Fruit fly (Drosophila melanogaster): ENCODE measurements around the gene Alg1.

The Alg1 gene

dm6 chr3R:17798211-17798737, 12.7 kb downstream of the Alg1 start, which contains the start of gene CG7379 (continued):
- peak; percentile 69 for TF ChIP-seq cwo (GFP tag; optimal IDR thresholded peaks at IDR 0.05)
- TF ChIP-seq ftz-f1 (GFP tag; optimal IDR thresholded peaks at IDR 0.05): peak; percentile 66
- peak; percentile 87 for TF ChIP-seq CG13624 (GFP tag; optimal IDR thresholded peaks at IDR 0.05)
- peak; percentile 25; the same call in 1 of the 3 replicates for TF ChIP-seq sr (GFP tag; IDR thresholded peaks at IDR 0.05)
- TF ChIP-seq sisA (GFP tag; IDR thresholded peaks at IDR 0.05): peak; percentile 85
- peak; percentile 84 for TF ChIP-seq CG9817 (tag; optimal IDR thresholded peaks at IDR 0.05)
- no peak; the same call in 2 of the 3 replicates for TF ChIP-seq so (GFP tag; IDR thresholded peaks at IDR 0.05)
- peak; percentile 61 for TF ChIP-seq CG17186 (GFP tag; optimal IDR thresholded peaks at IDR 0.05)
- TF ChIP-seq her (GFP tag; optimal IDR thresholded peaks at IDR 0.05): peak; percentile 63
- TF ChIP-seq pum (GFP tag; optimal IDR thresholded peaks at IDR 0.05): peak; percentile 77
- TF ChIP-seq Deaf1 (tag; optimal IDR thresholded peaks at IDR 0.05): peak; percentile 52
- peak; percentile 12 for TF ChIP-seq CG6254 (GFP tag; optimal IDR thresholded peaks at IDR 0.05)
- TF ChIP-seq CG9727 (GFP tag; optimal IDR thresholded peaks at IDR 0.05): peak; percentile 64
- peak; percentile 62 for TF ChIP-seq HmgD (GFP tag; optimal IDR thresholded peaks at IDR 0.05)
- peak; percentile 56 for TF ChIP-seq mirr (GFP tag; optimal IDR thresholded peaks at IDR 0.05)
- TF ChIP-seq CG7745 (tag; optimal IDR thresholded peaks at IDR 0.05): no peak
- no peak for TF ChIP-seq CG3726 (GFP tag; IDR thresholded peaks at IDR 0.05)
- TF ChIP-seq gfzf (GFP tag; optimal IDR thresholded peaks at IDR 0.05): peak; percentile 22
- peak; percentile 71; the same call in 1 of the 3 replicates for TF ChIP-seq CG6175 (GFP tag; IDR thresholded peaks at IDR 0.05)
- no peak for TF ChIP-seq grn (GFP tag; optimal IDR thresholded peaks at IDR 0.05)
- peak; percentile 45; the same call in 1 of the 3 replicates for TF ChIP-seq Opbp (GFP tag; IDR thresholded peaks at IDR 0.05; ENCODE audit: partially characterized antibody)
- TF ChIP-seq CG7987 (GFP tag; optimal IDR thresholded peaks at IDR 0.05): peak; percentile 84
- TF ChIP-seq CG3838 (GFP tag; optimal IDR thresholded peaks at IDR 0.05): peak; percentile 42
- peak; percentile 53 for TF ChIP-seq Drgx (GFP tag; IDR thresholded peaks at IDR 0.05)
- TF ChIP-seq CG14441 (GFP tag; IDR thresholded peaks at IDR 0.05): peak; percentile 64
- TF ChIP-seq gro (GFP tag; optimal IDR thresholded peaks at IDR 0.05): peak; percentile 83
- TF ChIP-seq MESR4 (GFP tag; optimal IDR thresholded peaks at IDR 0.05): peak; percentile 98
- no peak for TF ChIP-seq ato (GFP tag; IDR thresholded peaks at IDR 0.05; ENCODE audit: partially characterized antibody)
- TF ChIP-seq CG11695 (GFP tag; IDR thresholded peaks at IDR 0.05): no peak
- no peak for TF ChIP-seq Sry-β (GFP tag; optimal IDR thresholded peaks at IDR 0.05)
- TF ChIP-seq Optix (GFP tag; IDR thresholded peaks at IDR 0.05): peak; percentile 20; the same call in 1 of the 3 replicates
- TF ChIP-seq CG16815 (GFP tag; optimal IDR thresholded peaks at IDR 0.05): peak; percentile 91
- TF ChIP-seq dati (GFP tag; IDR thresholded peaks at IDR 0.05): no peak
- TF ChIP-seq nau (GFP tag; optimal IDR thresholded peaks at IDR 0.05): no peak
- TF ChIP-seq CG15011 (GFP tag; optimal IDR thresholded peaks at IDR 0.05): peak; percentile 57
- TF ChIP-seq CG1603 (tag; optimal IDR thresholded peaks at IDR 0.05): peak; percentile 51
- no peak for TF ChIP-seq CG14965 (GFP tag; optimal IDR thresholded peaks at IDR 0.05; ENCODE audit: borderline replicate concordance)
- peak; percentile 70 for TF ChIP-seq ewg (GFP tag; optimal IDR thresholded peaks at IDR 0.05)
- TF ChIP-seq CG7357 (GFP tag; IDR thresholded peaks at IDR 0.05): 0 out of 3 replicates have a peak, but pooled peaks have one; percentile 33
- TF ChIP-seq eyg (GFP tag; optimal IDR thresholded peaks at IDR 0.05): peak; percentile 71
- TF ChIP-seq pb (GFP tag; optimal IDR thresholded peaks at IDR 0.05): peak; percentile 58
- peak; percentile 17 for TF ChIP-seq odd (GFP tag; optimal IDR thresholded peaks at IDR 0.05)
- peak; percentile 78 for TF ChIP-seq CG8924 (tag; optimal IDR thresholded peaks at IDR 0.05)
- no peak for TF ChIP-seq salm (tag; optimal IDR thresholded peaks at IDR 0.05)
- peak; percentile 70 for TF ChIP-seq CG30020 (tag; optimal IDR thresholded peaks at IDR 0.05)
- peak; percentile 41 for TF ChIP-seq luna (GFP tag; optimal IDR thresholded peaks at IDR 0.05)
- peak; percentile 86 for TF ChIP-seq CG7786 (GFP tag; optimal IDR thresholded peaks at IDR 0.05)
- TF ChIP-seq E2f1 (GFP tag; IDR thresholded peaks at IDR 0.05): peak; percentile 58; the same call in 1 of the 2 replicates
- TF ChIP-seq rib (GFP tag; IDR thresholded peaks at IDR 0.05): peak; percentile 78
- TF ChIP-seq Abd-B (GFP tag; optimal IDR thresholded peaks at IDR 0.05): peak; percentile 72
